Fruit fly (Drosophila melanogaster): ENCODE results near the gene CG42728.

CG42728 gene

DNA sequence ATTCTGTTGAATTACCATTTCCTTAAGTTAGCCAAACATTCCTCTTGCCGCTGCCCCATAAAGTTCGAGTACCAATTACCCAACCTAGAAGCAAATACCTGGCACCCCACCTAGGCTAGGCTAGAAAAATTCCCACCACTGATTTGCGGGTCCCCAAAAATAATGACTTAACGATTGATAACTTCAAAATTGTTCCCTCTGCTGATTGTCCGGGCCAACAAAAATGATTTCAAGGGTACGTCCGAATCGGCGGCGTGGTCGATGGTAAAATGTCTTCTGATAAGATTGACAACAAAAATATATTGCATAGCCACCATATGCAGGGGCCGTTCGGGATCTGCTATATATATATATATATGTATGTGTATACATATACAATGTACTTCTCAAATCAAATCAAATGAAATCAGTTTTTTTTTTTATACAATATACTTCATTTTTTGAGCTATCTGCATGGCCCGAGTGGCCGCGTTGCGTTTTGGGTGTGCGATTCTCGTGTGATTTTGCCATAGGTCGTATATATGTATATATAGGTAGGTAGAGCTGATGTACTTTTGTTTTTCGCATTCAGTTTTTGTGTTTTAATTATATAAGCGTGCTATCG, 19.3 kb upstream of the CG42728 start:
- peak; percentile 38 for TF ChIP-seq br (GFP tag; optimal IDR thresholded peaks at IDR 0.05)
- TF ChIP-seq Dfd (GFP tag; optimal IDR thresholded peaks at IDR 0.05) = no peak
- TF ChIP-seq Mio (GFP tag; optimal IDR thresholded peaks at IDR 0.05) = no peak
- TF ChIP-seq Rel (GFP tag; optimal IDR thresholded peaks at IDR 0.05) = peak; percentile 52
- TF ChIP-seq Rel (tag; optimal IDR thresholded peaks at IDR 0.05) = peak; percentile 95
- no peak for TF ChIP-seq ey (GFP tag; optimal IDR thresholded peaks at IDR 0.05)
- peak; percentile 85 for TF ChIP-seq CrebA (GFP tag; optimal IDR thresholded peaks at IDR 0.05; ENCODE audit: borderline replicate concordance)
- TF ChIP-seq tai (GFP tag; optimal IDR thresholded peaks at IDR 0.05) = no peak
- no peak for TF ChIP-seq jim (GFP tag; optimal IDR thresholded peaks at IDR 0.05)
- peak; percentile 59 for TF ChIP-seq brk (GFP tag; optimal IDR thresholded peaks at IDR 0.05)

DNA sequence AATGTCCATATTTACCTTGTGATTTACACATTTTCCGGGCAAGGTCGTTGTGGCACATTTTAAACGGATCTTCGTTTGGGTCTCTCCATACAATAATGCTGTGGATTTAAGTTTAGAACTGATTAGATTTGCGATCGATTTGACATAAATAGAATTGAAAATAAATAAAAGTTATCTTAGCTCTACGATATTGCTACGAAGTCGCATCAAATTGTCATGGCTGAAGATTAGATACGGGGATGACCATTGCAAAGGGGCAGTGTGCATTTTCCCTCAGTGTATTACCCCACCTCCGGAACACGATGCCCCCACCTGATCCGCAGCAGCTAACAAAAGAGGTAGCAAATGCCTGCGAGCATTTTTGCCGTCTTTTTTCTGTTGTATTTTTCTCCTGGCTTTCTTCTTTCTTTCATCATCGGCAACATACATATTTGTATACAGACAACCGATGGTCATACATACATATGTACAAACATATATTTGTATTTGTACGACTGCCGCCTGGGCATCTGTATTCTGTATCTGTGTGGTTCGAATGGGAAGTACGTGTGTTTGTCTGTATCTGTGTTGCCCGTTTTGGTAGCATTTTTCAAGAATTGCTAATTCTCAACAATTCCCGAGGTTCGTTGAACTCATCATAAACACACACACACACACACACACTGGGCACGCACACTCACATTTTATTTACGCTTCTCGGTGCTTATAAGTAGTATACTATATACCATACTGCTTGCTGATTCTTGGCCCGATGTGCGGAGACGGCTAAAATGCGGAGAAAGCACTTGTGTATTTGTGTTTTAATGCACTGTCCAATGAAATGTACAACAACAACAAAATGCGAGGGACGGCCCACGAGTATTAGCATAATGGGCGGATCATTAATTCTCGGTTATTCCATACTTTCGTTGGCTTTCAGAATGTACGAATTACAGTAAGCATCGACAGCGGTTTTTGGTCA, 16.7 kb upstream of the CG42728 start:
- TF ChIP-seq dmrt93B (GFP tag; optimal IDR thresholded peaks at IDR 0.05) (no peak), rgr (GFP tag; optimal IDR thresholded peaks at IDR 0.05) (peak; percentile 20), foxo (GFP tag; optimal IDR thresholded peaks at IDR 0.05) (peak in 1 of 2 experiments; percentile 39), Jra (GFP tag; optimal IDR thresholded peaks at IDR 0.05) (no peak), HLH106 (tag; optimal IDR thresholded peaks at IDR 0.05) (peak; percentile 35), jim (GFP tag; optimal IDR thresholded peaks at IDR 0.05) (peak; percentile 15), fru (GFP tag; optimal IDR thresholded peaks at IDR 0.05) (peak; percentile 37), Vsx2 (GFP tag; optimal IDR thresholded peaks at IDR 0.05; ENCODE audit: partially characterized antibody) (no peak), woc (GFP tag; optimal IDR thresholded peaks at IDR 0.05) (peak; percentile 39), Hnf4 (GFP tag; optimal IDR thresholded peaks at IDR 0.05) (peak; percentile 0), br (GFP tag; optimal IDR thresholded peaks at IDR 0.05) (peak; percentile 21), psq (GFP tag; optimal IDR thresholded peaks at IDR 0.05) (peak; percentile 53), Sp1 (GFP tag; optimal IDR thresholded peaks at IDR 0.05) (peak; percentile 16), usp (GFP tag; optimal IDR thresholded peaks at IDR 0.05) (no peak), OdsH (GFP tag; optimal IDR thresholded peaks at IDR 0.05) (peak; percentile 12), ey (GFP tag; optimal IDR thresholded peaks at IDR 0.05) (peak; percentile 37), Rel (GFP tag; optimal IDR thresholded peaks at IDR 0.05) (no peak), Rel (tag; optimal IDR thresholded peaks at IDR 0.05) (peak; percentile 53), brk (GFP tag; optimal IDR thresholded peaks at IDR 0.05) (no peak)

DNA sequence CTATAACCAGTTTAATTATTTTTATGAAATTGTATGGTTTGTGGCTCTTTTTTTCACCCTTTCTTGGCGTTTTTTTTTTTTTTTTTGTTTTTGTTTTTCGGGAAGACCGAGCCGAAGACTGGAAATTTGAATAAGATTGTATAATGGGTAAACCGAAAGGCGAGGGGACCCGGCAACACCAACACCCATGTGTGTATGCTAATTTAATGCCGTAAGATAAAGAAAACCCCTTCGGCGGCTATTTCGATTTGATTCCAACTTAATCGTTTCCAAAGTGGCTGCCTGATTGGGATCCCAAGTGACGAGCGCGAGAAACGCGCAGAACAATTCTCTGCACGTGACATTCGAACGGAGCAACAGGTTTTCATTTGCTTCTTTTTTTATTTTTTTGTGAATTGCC, 15.5 kb upstream of the CG42728 start:
- TF ChIP-seq HLH106 (tag; optimal IDR thresholded peaks at IDR 0.05) (no peak), OdsH (GFP tag; optimal IDR thresholded peaks at IDR 0.05) (no peak), ey (GFP tag; optimal IDR thresholded peaks at IDR 0.05) (no peak), pan (optimal IDR thresholded peaks at IDR 0.05) (no peak), Hr78 (GFP tag; optimal IDR thresholded peaks at IDR 0.05) (no peak), dl (GFP tag; optimal IDR thresholded peaks at IDR 0.05; ENCODE audit: insufficient read depth in 1 of 2, partially characterized antibody in 2 of 2) (no peak), psq (GFP tag; optimal IDR thresholded peaks at IDR 0.05) (no peak), Dif (GFP tag; optimal IDR thresholded peaks at IDR 0.05; ENCODE audit: partially characterized antibody) (no peak)

DNA sequence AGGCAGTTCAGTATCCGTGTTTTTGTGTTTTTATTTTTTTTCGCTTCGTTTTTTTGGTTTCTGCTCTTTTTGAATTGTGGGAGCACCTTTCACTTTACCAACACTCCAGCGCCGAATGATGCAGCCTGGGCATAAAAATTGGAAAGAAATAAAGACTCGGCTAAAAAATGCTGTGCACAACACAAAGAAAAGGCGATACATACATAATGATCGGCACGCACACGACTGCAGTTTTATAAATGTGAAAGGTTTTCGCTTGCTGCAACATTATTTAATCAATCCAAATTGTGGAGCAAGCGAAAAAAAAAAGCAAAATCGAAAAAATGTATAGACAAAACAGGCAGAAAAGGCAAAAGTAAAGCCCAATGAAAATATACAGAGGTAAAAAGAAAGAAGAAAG, 15.1 kb upstream of the CG42728 start:
- TF ChIP-seq rgr (GFP tag; optimal IDR thresholded peaks at IDR 0.05) (no peak), sage (GFP tag; optimal IDR thresholded peaks at IDR 0.05) (no peak), dmrt93B (GFP tag; optimal IDR thresholded peaks at IDR 0.05) (no peak), pan (optimal IDR thresholded peaks at IDR 0.05) (no peak), dsf (GFP tag; optimal IDR thresholded peaks at IDR 0.05; ENCODE audit: borderline replicate concordance) (no peak), fru (GFP tag; optimal IDR thresholded peaks at IDR 0.05) (no peak), Hr83 (GFP tag; optimal IDR thresholded peaks at IDR 0.05; ENCODE audit: poor library complexity, severe bottlenecking) (no peak), foxo (GFP tag; optimal IDR thresholded peaks at IDR 0.05) (no peak), brk (GFP tag; optimal IDR thresholded peaks at IDR 0.05) (no peak), psq (GFP tag; optimal IDR thresholded peaks at IDR 0.05) (no peak), Vsx2 (GFP tag; optimal IDR thresholded peaks at IDR 0.05; ENCODE audit: partially characterized antibody) (no peak), ey (GFP tag; optimal IDR thresholded peaks at IDR 0.05) (no peak), br (GFP tag; optimal IDR thresholded peaks at IDR 0.05) (no peak), lola (GFP tag; optimal IDR thresholded peaks at IDR 0.05) (no peak), woc (GFP tag; optimal IDR thresholded peaks at IDR 0.05) (no peak), Sp1 (GFP tag; optimal IDR thresholded peaks at IDR 0.05) (no peak), Hnf4 (GFP tag; optimal IDR thresholded peaks at IDR 0.05) (no peak), CG32264 (GFP tag; optimal IDR thresholded peaks at IDR 0.05) (no peak)

Measured in whole organism, wandering third instar larva.